Worm (Caenorhabditis elegans) whole organism, mixed stage, embryonic: Measurements from ENCODE around the gene rde-12.

Source experiments
- blmp-1 ChIP-seq: fragments of 150-350 bp; optimal IDR thresholded peaks from 2 replicates; lab custom pipeline; 2014; ENCODE audit warnings: missing biosample characterization, missing genetic modification characterization
- ceh-39 ChIP-seq: fragments of 150-350 bp; optimal IDR thresholded peaks from 2 replicates; lab custom pipeline; 2014; ENCODE audit warnings: missing biosample characterization, missing genetic modification characterization
- ceh-43 ChIP-seq: fragments of 200-800 bp; sonication (Bioruptor generic); optimal IDR thresholded peaks from 2 replicates; lab custom pipeline; 2018; ENCODE audit warnings: mild to moderate bottlenecking, missing genetic modification characterization, moderate library complexity, missing compliant biosample characterization
- ceh-83 ChIP-seq: fragments of 200-800 bp; sonication (Bioruptor generic); optimal IDR thresholded peaks from 2 replicates; lab custom pipeline; 2018; ENCODE audit warnings: mild to moderate bottlenecking, missing genetic modification characterization, missing compliant biosample characterization
- ces-1 ChIP-seq: fragments of 150-350 bp; optimal IDR thresholded peaks from 2 replicates; lab custom pipeline; 2014; ENCODE audit warnings: missing biosample characterization, missing genetic modification reagents, missing genetic modification characterization
- cnd-1 ChIP-seq: fragments of 200-800 bp; sonication (Bioruptor generic); optimal IDR thresholded peaks from 2 replicates; lab custom pipeline; 2018; ENCODE audit warnings: mild to moderate bottlenecking, missing genetic modification characterization, missing compliant biosample characterization
- drap-1 ChIP-seq: fragments of 200-800 bp; sonication (Bioruptor generic); optimal IDR thresholded peaks from 3 replicates; lab custom pipeline; 2018; ENCODE audit warnings: mild to moderate bottlenecking, missing genetic modification characterization, missing compliant biosample characterization
- elt-1 ChIP-seq: sonication (generic microtip); optimal IDR thresholded peaks from 2 replicates; lab custom pipeline; 2017; ENCODE audit warnings: missing genetic modification characterization, mild to moderate bottlenecking, missing compliant biosample characterization, antibody characterized with exemption, moderate library complexity, borderline replicate concordance; ENCODE audit not compliant: insufficient read depth
- elt-3 ChIP-seq: fragments of 150-350 bp; optimal IDR thresholded peaks from 2 replicates; lab custom pipeline; 2014; ENCODE audit warnings: missing biosample characterization, missing genetic modification characterization
- flh-1 ChIP-seq: fragments of 200-800 bp; sonication (Bioruptor generic); optimal IDR thresholded peaks from 2 replicates; lab custom pipeline; 2018; ENCODE audit warnings: mild to moderate bottlenecking, missing genetic modification characterization, moderate library complexity, missing compliant biosample characterization
- ham-2 ChIP-seq: fragments of 200-800 bp; sonication (Bioruptor generic); optimal IDR thresholded peaks from 2 replicates; lab custom pipeline; 2018; ENCODE audit warnings: mild to moderate bottlenecking, missing genetic modification characterization, missing compliant biosample characterization
- hlh-1 ChIP-seq: fragments of 150-350 bp; optimal IDR thresholded peaks from 2 replicates; lab custom pipeline; 2014; ENCODE audit warnings: missing biosample characterization, missing genetic modification reagents, missing genetic modification characterization
- lin-13 ChIP-seq: fragments of 150-350 bp; optimal IDR thresholded peaks from 2 replicates; lab custom pipeline; 2014; ENCODE audit warnings: missing biosample characterization, missing genetic modification characterization
- lin-32 ChIP-seq: fragments of 200-800 bp; sonication (Bioruptor generic); optimal IDR thresholded peaks from 2 replicates; lab custom pipeline; 2018; ENCODE audit warnings: mild to moderate bottlenecking, missing genetic modification characterization, missing compliant biosample characterization
- mep-1 ChIP-seq: fragments of 150-350 bp; optimal IDR thresholded peaks from 2 replicates; lab custom pipeline; 2017; ENCODE audit warnings: missing biosample characterization, missing genetic modification reagents, missing genetic modification characterization, inconsistent platforms
- mls-2 ChIP-seq: sonication (generic microtip); optimal IDR thresholded peaks from 2 replicates; lab custom pipeline; 2016; ENCODE audit warnings: mild to moderate bottlenecking, missing genetic modification characterization, moderate library complexity, missing compliant biosample characterization
- nhr-12 ChIP-seq: fragments of 150-350 bp; optimal IDR thresholded peaks from 2 replicates; lab custom pipeline; 2014; ENCODE audit warnings: missing biosample characterization, missing genetic modification characterization
- nhr-2 ChIP-seq: fragments of 150-350 bp; optimal IDR thresholded peaks from 2 replicates; lab custom pipeline; 2014; ENCODE audit warnings: missing biosample characterization, missing genetic modification characterization
- nhr-237 ChIP-seq: fragments of 150-350 bp; optimal IDR thresholded peaks from 2 replicates; lab custom pipeline; 2014; ENCODE audit warnings: missing biosample characterization, missing genetic modification characterization
- nhr-28 ChIP-seq: fragments of 150-350 bp; optimal IDR thresholded peaks from 2 replicates; lab custom pipeline; 2014; ENCODE audit warnings: missing biosample characterization, missing genetic modification characterization
- nhr-76 ChIP-seq: sonication (generic microtip); optimal IDR thresholded peaks from 2 replicates; lab custom pipeline; 2017; ENCODE audit warnings: missing biosample characterization, missing genetic modification characterization
- pha-4 ChIP-seq: fragments of 150-350 bp; optimal IDR thresholded peaks from 2 replicates; lab custom pipeline; 2018; ENCODE audit warnings: missing biosample characterization, missing genetic modification reagents, missing genetic modification characterization
- sem-2 ChIP-seq: fragments of 200-800 bp; sonication (Bioruptor generic); optimal IDR thresholded peaks from 2 replicates; lab custom pipeline; 2018; ENCODE audit warnings: mild to moderate bottlenecking, missing genetic modification characterization, missing compliant biosample characterization
- snpc-4 ChIP-seq: fragments of 150-350 bp; optimal IDR thresholded peaks from 2 replicates; lab custom pipeline; 2014; ENCODE audit warnings: missing biosample characterization, missing genetic modification characterization
- tbx-8 ChIP-seq: fragments of 200-800 bp; sonication (Bioruptor generic); optimal IDR thresholded peaks from 2 replicates; lab custom pipeline; 2018; ENCODE audit warnings: mild to moderate bottlenecking, missing genetic modification characterization, moderate library complexity, missing compliant biosample characterization
- unc-120 ChIP-seq: sonication (generic microtip); optimal IDR thresholded peaks from 2 replicates; lab custom pipeline; 2017; ENCODE audit warnings: missing genetic modification characterization, missing compliant biosample characterization; ENCODE audit not compliant: poor library complexity, severe bottlenecking
- unc-39 ChIP-seq: fragments of 150-350 bp; optimal IDR thresholded peaks from 2 replicates; lab custom pipeline; 2014; ENCODE audit warnings: missing biosample characterization, missing genetic modification characterization
- unc-62 ChIP-seq: fragments of 150-350 bp; optimal IDR thresholded peaks from 2 replicates; lab custom pipeline; 2014; ENCODE audit warnings: missing biosample characterization, missing genetic modification reagents, missing genetic modification characterization
- zip-8 ChIP-seq: fragments of 150-350 bp; optimal IDR thresholded peaks from 2 replicates; lab custom pipeline; 2014; ENCODE audit warnings: missing biosample characterization, missing genetic modification characterization
- ztf-11 ChIP-seq: fragments of 150-350 bp; optimal IDR thresholded peaks from 2 replicates; lab custom pipeline; 2014; ENCODE audit warnings: missing biosample characterization, missing genetic modification characterization

Gene rde-12

ce11 chrV:13658577-13658976 is 6.6 kb upstream of the rde-12 start:
- TF ChIP-seq zip-8 (tag; lab: Kevin White, UChicago) = no peak
- TF ChIP-seq mep-1 (tag; lab: Kevin White, UChicago) = no peak
- no peak for TF ChIP-seq hlh-1
- no peak for TF ChIP-seq flh-1
- no peak for TF ChIP-seq snpc-4 (tag; lab: Kevin White, UChicago)
- no peak for TF ChIP-seq ces-1
- TF ChIP-seq ceh-39 (tag; lab: Kevin White, UChicago) = no peak
- no peak for TF ChIP-seq unc-39
- no peak for TF ChIP-seq cnd-1 (tag; lab: Kevin White, UChicago)
- TF ChIP-seq nhr-28 (tag; lab: Kevin White, UChicago) = no peak
- no peak for TF ChIP-seq elt-1 (tag; lab: Kevin White, UChicago)
- no peak for TF ChIP-seq blmp-1 (tag; lab: Kevin White, UChicago)
- TF ChIP-seq ham-2 (GFP tag; lab: Kevin White, UChicago) = no peak
- no peak for TF ChIP-seq ceh-83
- no peak for TF ChIP-seq sem-2 (GFP tag; lab: Kevin White, UChicago)
- TF ChIP-seq lin-13 (tag; lab: Kevin White, UChicago) = no peak
- no peak for TF ChIP-seq ceh-43 (GFP tag; lab: Kevin White, UChicago)
- no peak for TF ChIP-seq elt-3 (tag; lab: Kevin White, UChicago)
- TF ChIP-seq unc-120 (tag; lab: Kevin White, UChicago) = no peak

DNA sequence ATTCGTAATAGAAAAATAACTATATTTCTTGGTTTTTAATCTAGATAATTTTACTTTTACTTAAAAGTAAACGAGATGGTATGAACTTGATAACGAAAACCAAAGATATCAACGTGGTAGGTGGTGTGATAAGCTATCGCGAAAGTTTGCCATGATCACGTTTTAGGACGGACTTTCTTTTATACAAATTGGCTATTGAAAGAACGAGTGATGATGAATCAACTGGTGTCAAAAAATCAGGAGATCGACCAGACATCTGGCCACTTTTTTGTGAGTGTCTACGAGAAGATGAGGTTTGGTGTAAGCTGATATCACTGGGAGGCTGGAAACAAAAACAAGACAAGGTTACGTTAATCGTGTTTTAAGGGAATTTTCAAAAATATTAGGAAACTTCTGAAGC is 6.0 kb upstream of the rde-12 start:
- TF ChIP-seq ces-1 (no peak), lin-32 (GFP tag; lab: Kevin White, UChicago) (no peak), unc-62 (GFP tag; lab: Kevin White, UChicago) (no peak), hlh-1 (no peak), lin-13 (tag; lab: Kevin White, UChicago) (no peak), flh-1 (no peak), blmp-1 (tag; lab: Kevin White, UChicago) (no peak), pha-4 (tag; lab: Kevin White, UChicago) (no peak), nhr-237 (tag; lab: Kevin White, UChicago) (no peak), nhr-2 (tag; lab: Kevin White, UChicago) (no peak), ceh-83 (no peak)

DNA sequence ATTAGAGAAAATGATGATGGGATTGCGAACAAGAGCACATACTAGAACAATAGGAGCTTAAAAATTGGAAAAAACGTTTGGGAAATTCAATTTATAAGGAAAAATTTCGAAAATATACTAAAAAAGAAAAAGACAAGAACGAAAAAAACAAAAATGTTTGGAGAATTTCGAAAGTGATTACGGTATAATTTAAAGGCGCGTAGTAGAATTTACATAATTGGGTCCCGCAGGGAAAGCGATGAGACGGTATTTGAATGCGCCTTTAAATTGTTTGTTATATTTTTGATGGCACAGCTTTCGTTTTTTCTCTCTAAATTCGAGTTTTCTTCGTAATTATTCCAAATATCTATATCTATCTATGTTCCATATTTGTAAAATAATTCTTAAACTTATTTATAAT is 5.1 kb upstream of the rde-12 start:
- TF ChIP-seq mls-2 (tag; lab: Kevin White, UChicago) = no peak
- TF ChIP-seq elt-3 (tag; lab: Kevin White, UChicago) = no peak
- no peak for TF ChIP-seq lin-13 (tag; lab: Kevin White, UChicago)
- TF ChIP-seq sem-2 (GFP tag; lab: Kevin White, UChicago) = no peak
- TF ChIP-seq hlh-1 = no peak
- no peak for TF ChIP-seq ces-1
- no peak for TF ChIP-seq mep-1 (tag; lab: Kevin White, UChicago)
- no peak for TF ChIP-seq nhr-2 (tag; lab: Kevin White, UChicago)
- TF ChIP-seq ceh-83 = no peak
- TF ChIP-seq tbx-8 (GFP tag; lab: Kevin White, UChicago) = no peak
- TF ChIP-seq nhr-12 (tag; lab: Kevin White, UChicago) = no peak
- TF ChIP-seq ztf-11 (tag; lab: Kevin White, UChicago) = no peak
- no peak for TF ChIP-seq blmp-1 (tag; lab: Kevin White, UChicago)
- no peak for TF ChIP-seq unc-120 (tag; lab: Kevin White, UChicago)
- TF ChIP-seq elt-1 (tag; lab: Kevin White, UChicago) = no peak
- TF ChIP-seq, all 35 proteins: peak for 0

DNA sequence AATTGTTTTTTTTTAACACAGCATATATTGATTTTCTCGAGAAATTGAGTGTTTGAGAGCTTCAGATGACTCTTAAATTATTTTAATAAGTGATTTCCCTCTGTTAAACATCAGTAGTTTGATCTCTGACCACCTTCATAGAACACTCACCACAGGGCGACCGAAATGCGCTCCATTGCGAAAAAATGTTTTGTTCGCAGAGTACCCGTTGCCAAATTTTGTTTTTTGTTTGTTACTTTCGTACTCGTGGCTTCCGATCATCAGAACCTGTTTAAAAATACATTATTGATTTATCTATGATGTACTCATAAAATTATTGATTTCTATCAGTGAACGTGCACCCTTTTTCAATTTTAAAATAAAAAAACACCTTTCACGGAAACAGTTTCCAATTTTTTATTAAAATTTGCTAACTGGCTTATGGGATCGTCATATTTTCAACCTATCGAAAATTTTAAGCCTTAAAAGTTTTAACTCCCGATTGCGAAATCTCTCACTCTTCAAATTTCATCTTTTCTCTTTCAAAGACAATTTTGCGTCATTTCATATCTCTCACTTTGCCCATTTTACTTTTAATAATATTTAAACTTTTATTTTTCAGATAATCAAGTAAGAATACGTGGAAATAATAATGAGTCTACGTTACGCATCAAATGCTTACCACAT is 4.4 kb upstream of the rde-12 start, which contains the start of gene letm-1:
letm-1 (plus strand) TSS at position 598 of the 666 bp plus-strand sequence.
- TF ChIP-seq mep-1 (tag; lab: Kevin White, UChicago) (peak; percentile 4), nhr-28 (tag; lab: Kevin White, UChicago) (no peak)

DNA sequence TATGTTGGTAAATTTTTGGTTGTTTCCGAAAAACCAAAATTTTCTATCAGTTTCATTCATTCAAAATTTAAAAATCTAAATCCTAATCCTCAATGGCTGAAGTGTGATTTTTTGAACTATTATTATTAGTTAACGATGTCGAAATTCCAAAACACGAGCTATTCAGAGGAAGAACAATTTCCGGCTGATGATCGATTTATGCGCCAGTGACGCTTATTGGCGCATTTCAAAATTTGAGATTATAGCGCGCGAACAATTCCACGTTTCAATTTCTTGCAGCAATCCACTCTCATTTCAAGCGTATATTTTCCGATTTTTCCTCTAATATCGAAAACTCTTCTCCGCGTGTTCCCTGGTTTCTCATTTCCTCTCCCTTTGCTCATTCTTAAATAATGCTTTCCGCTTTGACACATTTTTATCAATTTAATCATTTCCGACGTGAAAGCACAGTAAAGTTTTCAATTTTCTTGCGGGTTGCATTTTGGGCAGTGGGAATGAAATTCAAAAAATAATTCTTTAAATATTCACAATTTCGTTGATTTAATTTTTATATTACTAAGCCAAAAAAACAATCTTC is 761 bp upstream of the rde-12 start:
- no peak for TF ChIP-seq drap-1 (GFP tag; lab: Kevin White, UChicago)
- TF ChIP-seq unc-62 (GFP tag; lab: Kevin White, UChicago) = no peak
- TF ChIP-seq nhr-76 = no peak
- TF ChIP-seq mep-1 (tag; lab: Kevin White, UChicago) = peak; percentile 30
- no peak for TF ChIP-seq cnd-1 (tag; lab: Kevin White, UChicago)
- TF ChIP-seq pha-4 (tag; lab: Kevin White, UChicago) = no peak
- TF ChIP-seq tbx-8 (GFP tag; lab: Kevin White, UChicago) = no peak
- TF ChIP-seq hlh-1 = no peak
